Comparison of ENCODE assay signal across 5 fruit fly cellular contexts in the genomic region with DNA sequence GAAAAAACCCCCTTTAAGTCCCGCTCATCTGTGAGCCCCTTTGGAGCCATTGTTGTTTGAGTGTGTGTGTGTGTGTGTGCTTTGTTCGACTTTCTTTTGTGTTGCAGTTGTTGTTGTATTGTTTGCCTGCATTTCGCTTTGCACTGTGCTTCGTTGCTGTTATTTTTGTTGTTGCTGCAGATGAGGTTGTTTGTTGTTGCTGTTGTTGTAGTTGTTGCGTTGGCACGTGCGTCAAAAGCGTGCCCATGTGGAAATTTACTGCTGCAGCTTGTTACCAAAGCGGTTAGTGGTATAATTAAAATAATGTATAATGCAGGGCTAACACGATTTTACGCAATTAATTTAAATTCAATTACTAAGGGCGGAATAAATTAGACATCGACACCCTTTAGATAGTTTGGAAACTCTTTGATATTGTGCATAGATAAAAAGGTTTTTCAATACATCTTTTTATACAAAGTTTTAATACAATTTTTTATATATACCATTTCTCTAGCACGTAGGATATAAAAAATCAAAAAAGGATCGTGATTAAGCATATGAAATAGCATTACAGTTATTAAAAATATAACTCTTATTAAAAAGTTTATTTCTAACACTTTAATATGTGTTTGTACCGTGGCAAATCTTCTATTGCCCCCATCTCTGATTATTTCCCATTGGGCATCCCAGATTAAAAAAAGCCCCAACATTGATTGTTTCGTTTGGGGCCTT.
TF ChIP-seq lines count a peak whose summit lies in the region.

No protein-coding gene starts in this region.

- no peak for TF ChIP-seq CTCF in whole organism, embryonic (GFP tag; optimal IDR thresholded peaks at IDR 0.05; lab: Kevin White, UChicago)

TF ChIP-seq in whole organism, adult, 20 proteins besides CTCF, POLR2A, EP300 and RAD21:
- no peak for TF ChIP-seq Crg-1 (GFP tag; optimal IDR thresholded peaks at IDR 0.05; lab: Kevin White, UChicago)
- peak; percentile 55 for TF ChIP-seq pad (GFP tag; optimal IDR thresholded peaks at IDR 0.05; lab: Kevin White, UChicago)
- no peak for TF ChIP-seq kay (GFP tag; lab: Kevin White, UChicago; ENCODE audit: borderline replicate concordance)

TF ChIP-seq in whole organism, embryonic, 481 proteins besides CTCF, POLR2A, EP300 and RAD21 (continues in another document):
- TF ChIP-seq Doc3 (GFP tag; IDR thresholded peaks at IDR 0.05; lab: Robert Waterston, UW; ENCODE audit: partially characterized antibody) (no peak), bowl (GFP tag; IDR thresholded peaks at IDR 0.05; lab: Robert Waterston, UW) (no peak), Ptx1 (GFP tag; IDR thresholded peaks at IDR 0.05; lab: Robert Waterston, UW) (no peak), CG9437 (GFP tag; optimal IDR thresholded peaks at IDR 0.05; lab: Kevin White, UChicago) (peak; percentile 4), Awh (GFP tag; IDR thresholded peaks at IDR 0.05; lab: Robert Waterston, UW) (no peak), chn (GFP tag; optimal IDR thresholded peaks at IDR 0.05; lab: Kevin White, UChicago) (no peak), CG9727 (GFP tag; optimal IDR thresholded peaks at IDR 0.05; lab: Kevin White, UChicago) (no peak), bbx (GFP tag; IDR thresholded peaks at IDR 0.05; lab: Robert Waterston, UW; ENCODE audit: partially characterized antibody) (no peak), Gsc (GFP tag; IDR thresholded peaks at IDR 0.05; lab: Robert Waterston, UW) (no peak), Lim3 (GFP tag; IDR thresholded peaks at IDR 0.05; lab: Robert Waterston, UW) (no peak), fru (optimal IDR thresholded peaks at IDR 0.05; lab: Kevin White, UChicago) (no peak), mirr (GFP tag; optimal IDR thresholded peaks at IDR 0.05; lab: Kevin White, UChicago) (no peak), CG4328 (GFP tag; optimal IDR thresholded peaks at IDR 0.05; lab: Kevin White, UChicago) (no peak), CG13894 (tag; optimal IDR thresholded peaks at IDR 0.05; lab: Kevin White, UChicago) (no peak), CG14710 (tag; optimal IDR thresholded peaks at IDR 0.05; lab: Kevin White, UChicago) (peak; percentile 9), sisA (GFP tag; IDR thresholded peaks at IDR 0.05; lab: Robert Waterston, UW) (no peak), CG17385 (GFP tag; optimal IDR thresholded peaks at IDR 0.05; lab: Kevin White, UChicago) (no peak), CG16813 (GFP tag; IDR thresholded peaks at IDR 0.05; lab: Robert Waterston, UW; ENCODE audit: partially characterized antibody) (no peak), CG15696 (tag; optimal IDR thresholded peaks at IDR 0.05; lab: Kevin White, UChicago) (no peak), ssp (GFP tag; IDR thresholded peaks at IDR 0.05; lab: Robert Waterston, UW) (no peak), Optix (GFP tag; IDR thresholded peaks at IDR 0.05; lab: Robert Waterston, UW) (no peak)

TF ChIP-seq in whole organism, prepupa, 60 proteins besides CTCF, POLR2A, EP300 and RAD21 (continues in another document):
- TF ChIP-seq Sox102F (GFP tag; optimal IDR thresholded peaks at IDR 0.05; lab: Kevin White, UChicago) (peak; percentile 64), eg (GFP tag; IDR thresholded peaks at IDR 0.05; lab: Robert Waterston, UW) (0 out of 3 replicates have a peak, but pooled peaks have one; percentile 19), CG1621 (tag; optimal IDR thresholded peaks at IDR 0.05; lab: Kevin White, UChicago) (no peak), CG6854 (GFP tag; optimal IDR thresholded peaks at IDR 0.05; lab: Kevin White, UChicago) (peak; percentile 40), CG8632 (GFP tag; optimal IDR thresholded peaks at IDR 0.05; lab: Kevin White, UChicago) (peak; percentile 47), CG6276 (GFP tag; optimal IDR thresholded peaks at IDR 0.05; lab: Kevin White, UChicago) (peak; percentile 44), Eip78C (GFP tag; lab: Kevin White, UChicago) (peak; percentile 75), CG3032 (tag; optimal IDR thresholded peaks at IDR 0.05; lab: Kevin White, UChicago) (peak; percentile 14), CG6163 (GFP tag; IDR thresholded peaks at IDR 0.05; lab: Robert Waterston, UW) (peak; percentile 61; the same call in 2 of the 3 replicates), CG3919 (GFP tag; optimal IDR thresholded peaks at IDR 0.05; lab: Kevin White, UChicago) (peak; percentile 55), CG11762 (GFP tag; optimal IDR thresholded peaks at IDR 0.05; lab: Kevin White, UChicago; ENCODE audit: insufficient read depth) (peak; percentile 12), svp (GFP tag; lab: Kevin White, UChicago) (peak; percentile 74), CG6808 (GFP tag; optimal IDR thresholded peaks at IDR 0.05; lab: Kevin White, UChicago) (peak; percentile 32), CG4318 (GFP tag; optimal IDR thresholded peaks at IDR 0.05; lab: Kevin White, UChicago) (no peak), fkh (GFP tag; optimal IDR thresholded peaks at IDR 0.05; lab: Kevin White, UChicago) (peak; percentile 23), spab (GFP tag; optimal IDR thresholded peaks at IDR 0.05; lab: Kevin White, UChicago) (no peak), CG7368 (GFP tag; optimal IDR thresholded peaks at IDR 0.05; lab: Kevin White, UChicago) (no peak), CG34406 (GFP tag; optimal IDR thresholded peaks at IDR 0.05; lab: Kevin White, UChicago) (peak; percentile 58), Hr4 (GFP tag; optimal IDR thresholded peaks at IDR 0.05; lab: Kevin White, UChicago) (no peak), CG16779 (tag; optimal IDR thresholded peaks at IDR 0.05; lab: Kevin White, UChicago) (no peak)

TF ChIP-seq in whole organism, pupa, 21 proteins besides CTCF, POLR2A, EP300 and RAD21:
- no peak for TF ChIP-seq CG10348 (GFP tag; IDR thresholded peaks at IDR 0.05; lab: Robert Waterston, UW)
- TF ChIP-seq rn (GFP tag; IDR thresholded peaks at IDR 0.05; lab: Robert Waterston, UW): no peak
- peak; percentile 40 for TF ChIP-seq Pif1A (GFP tag; optimal IDR thresholded peaks at IDR 0.05; lab: Kevin White, UChicago)
- TF ChIP-seq CG9948 (tag; optimal IDR thresholded peaks at IDR 0.05; lab: Kevin White, UChicago): no peak
- 0 out of 2 replicates have a peak, but pooled peaks have one; percentile 28 for TF ChIP-seq CG12605 (GFP tag; IDR thresholded peaks at IDR 0.05; lab: Robert Waterston, UW)
- no peak for TF ChIP-seq CG34367 (tag; optimal IDR thresholded peaks at IDR 0.05; lab: Kevin White, UChicago)
- TF ChIP-seq CG15710 (tag; optimal IDR thresholded peaks at IDR 0.05; lab: Kevin White, UChicago): peak; percentile 2
- no peak for TF ChIP-seq CG13204 (GFP tag; optimal IDR thresholded peaks at IDR 0.05; lab: Kevin White, UChicago)
- TF ChIP-seq D1 (tag; optimal IDR thresholded peaks at IDR 0.05; lab: Kevin White, UChicago): peak; percentile 4
- peak; percentile 9 for TF ChIP-seq gl (tag; optimal IDR thresholded peaks at IDR 0.05; lab: Kevin White, UChicago)
- peak; percentile 18 for TF ChIP-seq CG8301 (tag; optimal IDR thresholded peaks at IDR 0.05; lab: Kevin White, UChicago)
- peak; percentile 24 for TF ChIP-seq CG8159 (tag; optimal IDR thresholded peaks at IDR 0.05; lab: Kevin White, UChicago)
- no peak for TF ChIP-seq CG17806 (tag; optimal IDR thresholded peaks at IDR 0.05; lab: Kevin White, UChicago)
- TF ChIP-seq Ets98B (GFP tag; IDR thresholded peaks at IDR 0.05; lab: Robert Waterston, UW): no peak
- TF ChIP-seq CG32121 (GFP tag; IDR thresholded peaks at IDR 0.05; lab: Robert Waterston, UW): peak; percentile 19; the same call in 1 of the 2 replicates
- peak; percentile 39 for TF ChIP-seq Pif1B (GFP tag; optimal IDR thresholded peaks at IDR 0.05; lab: Kevin White, UChicago)
- peak; percentile 43 for TF ChIP-seq CG14655 (GFP tag; optimal IDR thresholded peaks at IDR 0.05; lab: Kevin White, UChicago)
- peak; percentile 71 for TF ChIP-seq EcR (GFP tag; optimal IDR thresholded peaks at IDR 0.05; lab: Kevin White, UChicago)
- TF ChIP-seq Snoo (tag; optimal IDR thresholded peaks at IDR 0.05; lab: Kevin White, UChicago): peak; percentile 67
- TF ChIP-seq fd96Ca (GFP tag; IDR thresholded peaks at IDR 0.05; lab: Robert Waterston, UW): no peak
- TF ChIP-seq CG4496 (GFP tag; IDR thresholded peaks at IDR 0.05; lab: Robert Waterston, UW): peak; percentile 72; the same call in 2 of the 3 replicates

TF ChIP-seq in whole organism, wandering third instar larva, 38 proteins besides CTCF, POLR2A, EP300 and RAD21 (continues in another document):
- peak; percentile 9 for TF ChIP-seq OdsH (GFP tag; optimal IDR thresholded peaks at IDR 0.05; lab: Kevin White, UChicago)
- TF ChIP-seq fru (GFP tag; optimal IDR thresholded peaks at IDR 0.05; lab: Kevin White, UChicago): peak; percentile 4
- TF ChIP-seq brk (GFP tag; optimal IDR thresholded peaks at IDR 0.05; lab: Kevin White, UChicago): no peak
- no peak for TF ChIP-seq dl (GFP tag; optimal IDR thresholded peaks at IDR 0.05; lab: Kevin White, UChicago; ENCODE audit: insufficient read depth in 1 of 2, partially characterized antibody in 2 of 2)
- peak; percentile 38 for TF ChIP-seq HLH106 (tag; optimal IDR thresholded peaks at IDR 0.05; lab: Kevin White, UChicago)
- peak; percentile 49 for TF ChIP-seq Sp1 (GFP tag; optimal IDR thresholded peaks at IDR 0.05; lab: Kevin White, UChicago)
- no peak for TF ChIP-seq CG32264 (GFP tag; optimal IDR thresholded peaks at IDR 0.05; lab: Kevin White, UChicago)
- TF ChIP-seq rgr (GFP tag; optimal IDR thresholded peaks at IDR 0.05; lab: Kevin White, UChicago): peak; percentile 25
- no peak for TF ChIP-seq jim (GFP tag; optimal IDR thresholded peaks at IDR 0.05; lab: Kevin White, UChicago)
- no peak for TF ChIP-seq Hnf4 (GFP tag; optimal IDR thresholded peaks at IDR 0.05; lab: Kevin White, UChicago)
- TF ChIP-seq lola (GFP tag; optimal IDR thresholded peaks at IDR 0.05; lab: Kevin White, UChicago): no peak
- TF ChIP-seq Jra (GFP tag; optimal IDR thresholded peaks at IDR 0.05; lab: Kevin White, UChicago): no peak
- peak; percentile 25 for TF ChIP-seq h (GFP tag; optimal IDR thresholded peaks at IDR 0.05; lab: Kevin White, UChicago)
- no peak for TF ChIP-seq Vsx2 (GFP tag; optimal IDR thresholded peaks at IDR 0.05; lab: Kevin White, UChicago; ENCODE audit: partially characterized antibody)
- TF ChIP-seq Dif (GFP tag; optimal IDR thresholded peaks at IDR 0.05; lab: Kevin White, UChicago; ENCODE audit: partially characterized antibody): no peak
- TF ChIP-seq usp (GFP tag; optimal IDR thresholded peaks at IDR 0.05; lab: Kevin White, UChicago): no peak
- peak; percentile 3 for TF ChIP-seq woc (GFP tag; optimal IDR thresholded peaks at IDR 0.05; lab: Kevin White, UChicago)
- no peak for TF ChIP-seq N (GFP tag; optimal IDR thresholded peaks at IDR 0.05; lab: Kevin White, UChicago)
- TF ChIP-seq foxo (GFP tag; optimal IDR thresholded peaks at IDR 0.05; lab: Kevin White, UChicago): peak in 1 of 2 experiments; percentile 23
- no peak for TF ChIP-seq Dfd (GFP tag; optimal IDR thresholded peaks at IDR 0.05; lab: Kevin White, UChicago)
- TF ChIP-seq ey (GFP tag; optimal IDR thresholded peaks at IDR 0.05; lab: Kevin White, UChicago): peak; percentile 16
- no peak for TF ChIP-seq Hr83 (GFP tag; optimal IDR thresholded peaks at IDR 0.05; lab: Kevin White, UChicago; ENCODE audit: poor library complexity, severe bottlenecking)
- TF ChIP-seq psq (GFP tag; optimal IDR thresholded peaks at IDR 0.05; lab: Kevin White, UChicago): peak; percentile 90
- TF ChIP-seq Hr78 (GFP tag; optimal IDR thresholded peaks at IDR 0.05; lab: Kevin White, UChicago): no peak
- TF ChIP-seq sage (GFP tag; optimal IDR thresholded peaks at IDR 0.05; lab: Kevin White, UChicago): no peak
